Worm (Caenorhabditis elegans): ENCODE measurements around the gene B0546.4.

- TF ChIP-seq elt-3 (tag; optimal IDR thresholded peaks at IDR 0.05) (no peak), lsy-12 (tag; optimal IDR thresholded peaks at IDR 0.05) (no peak), ZK546.5 (tag; optimal IDR thresholded peaks at IDR 0.05) (no peak), snpc-4 (tag; optimal IDR thresholded peaks at IDR 0.05) (no peak), egl-5 (tag; optimal IDR thresholded peaks at IDR 0.05) (no peak), nfya-1 (tag; optimal IDR thresholded peaks at IDR 0.05; ENCODE audit: insufficient read depth) (no peak), skn-1 (tag; optimal IDR thresholded peaks at IDR 0.05) (no peak), egl-27 (tag; optimal IDR thresholded peaks at IDR 0.05) (no peak), daf-12 (tag; optimal IDR thresholded peaks at IDR 0.05) (no peak), ztf-11 (tag; optimal IDR thresholded peaks at IDR 0.05) (no peak), ztf-4 (tag; optimal IDR thresholded peaks at IDR 0.05) (no peak), nhr-237 (tag; optimal IDR thresholded peaks at IDR 0.05) (no peak), ceh-16 (tag; optimal IDR thresholded peaks at IDR 0.05) (no peak)
Observed at ce11 chrIV:3418741-3419140, 34.8 kb upstream of the B0546.4 start.
